Worm (Caenorhabditis elegans): ENCODE results near the gene F49C12.7.
A peak's percentile ranks its signal among the peaks of the same experiment; 100 is the strongest.

The F49C12.7 gene

ce11 chrIV:9268916-9269315 lies 43.8 kb downstream of the F49C12.7 start:
- TF ChIP-seq sdc-2 (tag; optimal IDR thresholded peaks at IDR 0.05) (peak; percentile 65), K09A11.1 (tag; optimal IDR thresholded peaks at IDR 0.05; ENCODE audit: insufficient read depth) (no peak), hlh-6 (tag; optimal IDR thresholded peaks at IDR 0.05) (peak; percentile 54), gmeb-2 (tag; optimal IDR thresholded peaks at IDR 0.05) (no peak), ets-4 (tag; optimal IDR thresholded peaks at IDR 0.05) (no peak), nhr-232 (tag; optimal IDR thresholded peaks at IDR 0.05) (no peak), ceh-34 (tag; optimal IDR thresholded peaks at IDR 0.05) (peak; percentile 59), ceh-18 (tag; optimal IDR thresholded peaks at IDR 0.05) (no peak), T23F11.4 (GFP tag; optimal IDR thresholded peaks at IDR 0.05) (peak; percentile 19), eyg-1 (tag; optimal IDR thresholded peaks at IDR 0.05) (peak; percentile 59), hlh-13 (GFP tag; optimal IDR thresholded peaks at IDR 0.05) (no peak), Y22D7AL.16 (tag; optimal IDR thresholded peaks at IDR 0.05) (no peak), unc-42 (tag; optimal IDR thresholded peaks at IDR 0.05) (no peak), syd-9 (tag; optimal IDR thresholded peaks at IDR 0.05) (peak; percentile 4), nfya-1 (tag; optimal IDR thresholded peaks at IDR 0.05) (peak; percentile 51), rnt-1 (tag; optimal IDR thresholded peaks at IDR 0.05) (peak; percentile 1), tbx-2 (tag; optimal IDR thresholded peaks at IDR 0.05) (peak; percentile 68), ahr-1 (tag; optimal IDR thresholded peaks at IDR 0.05) (no peak), pax-1 (tag; optimal IDR thresholded peaks at IDR 0.05) (no peak), pha-4 (tag; optimal IDR thresholded peaks at IDR 0.05) (no peak), ref-2 (tag; optimal IDR thresholded peaks at IDR 0.05) (peak; percentile 40), ceh-9 (tag; optimal IDR thresholded peaks at IDR 0.05) (peak; percentile 20), C08G9.2 (tag; optimal IDR thresholded peaks at IDR 0.05) (peak; percentile 52), elt-2 (tag; optimal IDR thresholded peaks at IDR 0.05) (peak; percentile 34), ceh-14 (tag; optimal IDR thresholded peaks at IDR 0.05) (no peak), ceh-2 (tag; optimal IDR thresholded peaks at IDR 0.05) (peak; percentile 19), ceh-31 (tag; optimal IDR thresholded peaks at IDR 0.05) (peak; percentile 46)

- TF ChIP-seq hlh-8 (tag; optimal IDR thresholded peaks at IDR 0.05) (no peak), lim-6 (tag; optimal IDR thresholded peaks at IDR 0.05) (no peak), tbx-2 (tag; optimal IDR thresholded peaks at IDR 0.05) (peak; percentile 74), nfya-1 (tag; optimal IDR thresholded peaks at IDR 0.05) (peak; percentile 16), syd-9 (tag; optimal IDR thresholded peaks at IDR 0.05) (no peak), sdc-2 (tag; optimal IDR thresholded peaks at IDR 0.05) (no peak), elt-2 (tag; optimal IDR thresholded peaks at IDR 0.05) (no peak), mec-3 (tag; optimal IDR thresholded peaks at IDR 0.05; ENCODE audit: borderline replicate concordance) (no peak), ref-2 (tag; optimal IDR thresholded peaks at IDR 0.05) (peak; percentile 72), ceh-24 (tag; optimal IDR thresholded peaks at IDR 0.05) (no peak), npax-4 (tag; optimal IDR thresholded peaks at IDR 0.05) (no peak), pat-9 (tag; optimal IDR thresholded peaks at IDR 0.05) (no peak), hlh-30 (tag; optimal IDR thresholded peaks at IDR 0.05; ENCODE audit: insufficient read depth) (no peak), odd-2 (tag; optimal IDR thresholded peaks at IDR 0.05) (no peak)
These were observed 45.1 kb downstream of the F49C12.7 start for ce11 chrIV:9267581-9267980.

- TF ChIP-seq fkh-10 (GFP tag; optimal IDR thresholded peaks at IDR 0.05) (no peak), sox-2 (GFP tag; IDR thresholded peaks at IDR 0.05) (no peak), ceh-34 (tag; optimal IDR thresholded peaks at IDR 0.05) (no peak), F13H6.1 (tag; optimal IDR thresholded peaks at IDR 0.05) (no peak)
These were observed 46.3 kb downstream of the F49C12.7 start, which contains the start of gene Y11D7A.19 for ce11 chrIV:9266464-9266863. Gene Y11D7A.19, minus strand, starts transcription at chrIV:9266564.

ce11 chrIV:9264513-9264912 lies 48.2 kb downstream of the F49C12.7 start:
- no peak for TF ChIP-seq T23F11.4 (GFP tag; optimal IDR thresholded peaks at IDR 0.05)
- TF ChIP-seq pha-4 (tag; optimal IDR thresholded peaks at IDR 0.05): no peak
- TF ChIP-seq ceh-14 (tag; optimal IDR thresholded peaks at IDR 0.05): no peak
- no peak for TF ChIP-seq gmeb-2 (tag; optimal IDR thresholded peaks at IDR 0.05)
- TF ChIP-seq ets-4 (tag; optimal IDR thresholded peaks at IDR 0.05): no peak
- TF ChIP-seq pat-9 (tag; optimal IDR thresholded peaks at IDR 0.05): no peak
- no peak for TF ChIP-seq unc-3 (GFP tag; conservative IDR thresholded peaks at IDR 0.05)
- no peak for TF ChIP-seq unc-3 (tag; optimal IDR thresholded peaks at IDR 0.05)
- no peak for TF ChIP-seq pax-1 (tag; optimal IDR thresholded peaks at IDR 0.05)
- TF ChIP-seq F13H6.1 (tag; optimal IDR thresholded peaks at IDR 0.05): no peak
- TF ChIP-seq zip-5 (tag; optimal IDR thresholded peaks at IDR 0.05): no peak
- no peak for TF ChIP-seq unc-55 (GFP tag; optimal IDR thresholded peaks at IDR 0.05)
- TF ChIP-seq tbx-2 (tag; optimal IDR thresholded peaks at IDR 0.05): no peak
- TF ChIP-seq nhr-232 (tag; optimal IDR thresholded peaks at IDR 0.05): no peak
- TF ChIP-seq nfya-1 (tag; optimal IDR thresholded peaks at IDR 0.05): no peak
- TF ChIP-seq ama-1 (optimal IDR thresholded peaks at IDR 0.05): no peak
- TF ChIP-seq eyg-1 (tag; optimal IDR thresholded peaks at IDR 0.05): no peak
